Fruit fly (Drosophila melanogaster) whole organism, embryonic: Measurements from ENCODE around the gene simj.
A peak's percentile ranks its signal among the peaks of the same experiment; 100 is the strongest.

Experiments used
- ATbp ChIP-seq: fragments of 200-800 bp; sonication (Bioruptor generic); optimal IDR thresholded peaks from 2 replicates; lab custom pipeline; 2017; ENCODE audit warnings: missing biosample characterization, mild to moderate bottlenecking, missing genetic modification characterization, missing genetic modification reagents
- Bdp1 ChIP-seq: fragments of 200-800 bp; sonication (Bioruptor generic); optimal IDR thresholded peaks from 3 replicates; lab custom pipeline; 2016; ENCODE audit warnings: missing biosample characterization, missing genetic modification characterization
- CG10274 ChIP-seq: fragments of 200-800 bp; sonication (Bioruptor generic); optimal IDR thresholded peaks from 3 replicates; lab custom pipeline; 2017; ENCODE audit warnings: missing biosample characterization, mild to moderate bottlenecking, missing genetic modification characterization
- CG10321 ChIP-seq: fragments of 200-800 bp; sonication (Bioruptor generic); IDR thresholded peaks from 2 replicates; pipeline ENCODE4 v1.3.6; 2022; ENCODE audit warnings: missing biosample characterization, missing genetic modification characterization
- CG13775 ChIP-seq: fragments of 200-800 bp; sonication (Bioruptor generic); optimal IDR thresholded peaks from 3 replicates; lab custom pipeline; 2017; ENCODE audit warnings: missing biosample characterization, mild to moderate bottlenecking, missing genetic modification characterization
- CG1603 ChIP-seq: fragments of 200-800 bp; sonication (Bioruptor generic); optimal IDR thresholded peaks from 2 replicates; lab custom pipeline; 2019; ENCODE audit warnings: missing biosample characterization, mild to moderate bottlenecking, missing genetic modification characterization, moderate library complexity
- CG18599 ChIP-seq: fragments of 200-800 bp; sonication (Bioruptor generic); optimal IDR thresholded peaks from 3 replicates; lab custom pipeline; 2017; ENCODE audit warnings: missing biosample characterization, missing genetic modification characterization, mild to moderate bottlenecking, moderate library complexity, missing genetic modification reagents
- CG18619 ChIP-seq: fragments of 200-800 bp; sonication (Bioruptor generic); optimal IDR thresholded peaks from 3 replicates; lab custom pipeline; 2017; ENCODE audit warnings: missing biosample characterization, mild to moderate bottlenecking, missing genetic modification characterization
- CG30431 ChIP-seq: fragments of 200-800 bp; sonication (Bioruptor generic); optimal IDR thresholded peaks from 2 replicates; lab custom pipeline; 2017; ENCODE audit warnings: missing biosample characterization, missing genetic modification characterization
- CG31224 ChIP-seq: fragments of 200-800 bp; sonication (Bioruptor generic); IDR thresholded peaks from 2 replicates; pipeline ENCODE4 v1.3.6; 2022; ENCODE audit warnings: missing biosample characterization, missing genetic modification characterization
- CG31441 ChIP-seq: fragments of 200-800 bp; sonication (Bioruptor generic); IDR thresholded peaks from 2 replicates; pipeline ENCODE4 v1.3.6; 2022; ENCODE audit warnings: missing biosample characterization, missing genetic modification characterization
- CG4854 ChIP-seq: fragments of 200-800 bp; sonication (Bioruptor generic); optimal IDR thresholded peaks from 2 replicates; lab custom pipeline; 2016; ENCODE audit warnings: missing biosample characterization, missing genetic modification characterization, inconsistent platforms
- CG7372 ChIP-seq: fragments of 200-800 bp; sonication (Bioruptor generic); IDR thresholded peaks from 2 replicates; pipeline ENCODE4 v1.3.6; 2022; ENCODE audit warnings: missing biosample characterization, missing genetic modification characterization
- CG9817 ChIP-seq: fragments of 200-800 bp; sonication (Bioruptor generic); optimal IDR thresholded peaks from 2 replicates; lab custom pipeline; 2018; ENCODE audit warnings: missing biosample characterization, mild to moderate bottlenecking, missing genetic modification characterization, moderate library complexity
- CG9932 ChIP-seq: fragments of 200-800 bp; sonication (Bioruptor generic); IDR thresholded peaks from 2 replicates; pipeline ENCODE4 v1.3.6; 2022; ENCODE audit warnings: missing biosample characterization, missing genetic modification characterization
- D ChIP-seq, 2 experiments: fragments of 200-800 bp in 1 of 2; fragments of >200 bp in 1 of 2; sonication (Bioruptor generic) in 1 of 2; optimal IDR thresholded peaks; 2 replicates in 1 of 2; 3 replicates in 1 of 2; lab custom pipeline; 2017; ENCODE audit warnings: mild to moderate bottlenecking in 1 of 2, missing biosample characterization in 1 of 2, missing genetic modification characterization in 1 of 2, missing genetic modification reagents in 1 of 2
- Dfd ChIP-seq, 2 experiments: fragments of >200 bp; optimal IDR thresholded peaks; 2 replicates each; lab custom pipeline; 2017; ENCODE audit warnings: missing biosample characterization in 2 of 2, missing genetic modification characterization in 2 of 2
- E2f1 ChIP-seq: fragments of 200-800 bp; sonication (Bioruptor generic); IDR thresholded peaks from 2 replicates; pipeline ENCODE4 v1.3.6; 2022; ENCODE audit warnings: missing biosample characterization, missing genetic modification characterization
- HmgZ ChIP-seq: fragments of 200-800 bp; sonication (Bioruptor generic); optimal IDR thresholded peaks from 2 replicates; lab custom pipeline; 2018; ENCODE audit warnings: missing biosample characterization, mild to moderate bottlenecking, missing genetic modification characterization
- Neu2 ChIP-seq: fragments of 200-800 bp; sonication (Bioruptor generic); optimal IDR thresholded peaks from 3 replicates; lab custom pipeline; 2016; ENCODE audit warnings: missing biosample characterization, missing genetic modification characterization, borderline replicate concordance
- Nf-YC ChIP-seq: fragments of 200-800 bp; optimal IDR thresholded peaks from 3 replicates; lab custom pipeline; 2019; ENCODE audit warnings: missing biosample characterization, mild to moderate bottlenecking, missing genetic modification characterization, moderate library complexity
- Spps ChIP-seq: fragments of 200-800 bp; sonication (Bioruptor generic); optimal IDR thresholded peaks from 2 replicates; lab custom pipeline; 2018; ENCODE audit warnings: missing biosample characterization, mild to moderate bottlenecking, missing genetic modification characterization
- Sry-δ ChIP-seq: fragments of 200-800 bp; sonication (Bioruptor generic); optimal IDR thresholded peaks from 2 replicates; lab custom pipeline; 2016; ENCODE audit warnings: missing biosample characterization, missing genetic modification characterization
- Ssrp ChIP-seq: fragments of 200-800 bp; sonication (Bioruptor generic); optimal IDR thresholded peaks from 2 replicates; lab custom pipeline; 2018; ENCODE audit warnings: missing biosample characterization, mild to moderate bottlenecking, missing genetic modification characterization, moderate library complexity
- Xbp1 ChIP-seq: fragments of 200-800 bp; sonication (Bioruptor generic); optimal IDR thresholded peaks from 3 replicates; lab custom pipeline; 2016; ENCODE audit warnings: missing biosample characterization, mild to moderate bottlenecking, missing genetic modification characterization
- Xrp1 ChIP-seq: fragments of 200-800 bp; sonication (Bioruptor generic); IDR thresholded peaks from 2 replicates; pipeline ENCODE4 v1.3.6; 2022; ENCODE audit warnings: missing biosample characterization, missing genetic modification characterization
- amos ChIP-seq: fragments of 200-800 bp; sonication (Bioruptor generic); IDR thresholded peaks from 2 replicates; pipeline ENCODE4 v1.3.6; 2022; ENCODE audit warnings: missing biosample characterization, missing genetic modification characterization; ENCODE audit not compliant: partially characterized antibody
- ato ChIP-seq: fragments of 200-800 bp; sonication (Bioruptor generic); IDR thresholded peaks from 2 replicates; pipeline ENCODE4 v1.3.6; 2022; ENCODE audit warnings: missing biosample characterization, missing genetic modification characterization; ENCODE audit not compliant: partially characterized antibody
- bbx ChIP-seq: fragments of 200-800 bp; sonication (Bioruptor generic); IDR thresholded peaks from 2 replicates; pipeline ENCODE4 v1.3.6; 2022; ENCODE audit warnings: missing biosample characterization, missing genetic modification characterization; ENCODE audit not compliant: partially characterized antibody
- chif ChIP-seq, 2 experiments: fragments of 200-800 bp; sonication (Bioruptor generic); optimal IDR thresholded peaks; 3 replicates each; lab custom pipeline; 2016; ENCODE audit warnings: missing biosample characterization in 2 of 2, missing genetic modification characterization in 2 of 2
- ci ChIP-seq: fragments of 200-800 bp; sonication (Bioruptor generic); IDR thresholded peaks from 3 replicates; pipeline ENCODE4 v1.3.6; 2022; ENCODE audit warnings: missing biosample characterization, missing genetic modification characterization
- crc ChIP-seq: fragments of 200-800 bp; sonication (Bioruptor generic); optimal IDR thresholded peaks from 2 replicates; lab custom pipeline; 2016; ENCODE audit warnings: missing biosample characterization, missing genetic modification characterization
- dmrt11E ChIP-seq: fragments of 200-800 bp; sonication (Bioruptor generic); optimal IDR thresholded peaks from 3 replicates; lab custom pipeline; 2018; ENCODE audit warnings: missing biosample characterization, mild to moderate bottlenecking, missing genetic modification characterization, moderate library complexity
- dpn ChIP-seq, 2 experiments: fragments of 200-800 bp; sonication (Bioruptor generic); optimal IDR thresholded peaks; 3 replicates each; lab custom pipeline; 2016; ENCODE audit warnings: missing biosample characterization in 2 of 2, missing genetic modification characterization in 2 of 2
- fd96Cb ChIP-seq: fragments of 200-800 bp; sonication (Bioruptor generic); optimal IDR thresholded peaks from 2 replicates; lab custom pipeline; 2018; ENCODE audit warnings: missing biosample characterization, mild to moderate bottlenecking, missing genetic modification characterization, moderate library complexity
- gsb ChIP-seq: fragments of 200-800 bp; sonication (Bioruptor generic); IDR thresholded peaks from 2 replicates; pipeline ENCODE4 v1.3.6; 2022; ENCODE audit warnings: missing biosample characterization, missing genetic modification characterization
- jing ChIP-seq: fragments of 200-800 bp; sonication (Bioruptor generic); optimal IDR thresholded peaks from 2 replicates; lab custom pipeline; 2018; ENCODE audit warnings: missing biosample characterization, mild to moderate bottlenecking, missing genetic modification characterization
- lov ChIP-seq, 2 experiments: fragments of 200-800 bp in 1 of 2; fragments of >200 bp in 1 of 2; sonication (Bioruptor generic) in 1 of 2; IDR thresholded peaks in 1 of 2; optimal IDR thresholded peaks in 1 of 2; 2 replicates in 1 of 2; 3 replicates in 1 of 2; pipeline versions ENCODE4 v1.3.6 to Lab custom; 2017 to 2022; ENCODE audit warnings: missing biosample characterization in 1 of 2, missing genetic modification characterization in 1 of 2
- mam ChIP-seq: fragments of 200-800 bp; sonication (Bioruptor generic); optimal IDR thresholded peaks from 3 replicates; lab custom pipeline; 2016; ENCODE audit warnings: missing biosample characterization, missing genetic modification characterization
- nau ChIP-seq: fragments of 200-800 bp; sonication (Bioruptor generic); optimal IDR thresholded peaks from 3 replicates; lab custom pipeline; 2017; ENCODE audit warnings: missing biosample characterization, mild to moderate bottlenecking, missing genetic modification characterization, missing genetic modification reagents
- nom ChIP-seq: fragments of 200-800 bp; sonication (Bioruptor generic); optimal IDR thresholded peaks from 2 replicates; lab custom pipeline; 2017; ENCODE audit warnings: missing biosample characterization, missing genetic modification characterization, mild to moderate bottlenecking, moderate library complexity, missing genetic modification reagents
- org-1 ChIP-seq: fragments of 200-800 bp; sonication (Bioruptor generic); optimal IDR thresholded peaks from 2 replicates; lab custom pipeline; 2017; ENCODE audit warnings: missing biosample characterization, missing genetic modification characterization
- sd ChIP-seq: fragments of 200-800 bp; sonication (Bioruptor generic); optimal IDR thresholded peaks from 3 replicates; lab custom pipeline; 2018; ENCODE audit warnings: missing biosample characterization, mild to moderate bottlenecking, missing genetic modification characterization, moderate library complexity
- tll ChIP-seq, 2 experiments: fragments of 200-800 bp in 1 of 2; fragments of >200 bp in 1 of 2; sonication (Bioruptor generic) in 1 of 2; optimal IDR thresholded peaks; 2 replicates each; lab custom pipeline; 2017 to 2019; ENCODE audit warnings: missing biosample characterization in 2 of 2, missing genetic modification characterization in 2 of 2, mild to moderate bottlenecking in 1 of 2, moderate library complexity in 1 of 2
- trem ChIP-seq: fragments of 200-800 bp; optimal IDR thresholded peaks from 3 replicates; lab custom pipeline; 2019; ENCODE audit warnings: missing biosample characterization, mild to moderate bottlenecking, missing genetic modification characterization, moderate library complexity
- twi ChIP-seq: fragments of 200-800 bp; optimal IDR thresholded peaks from 2 replicates; lab custom pipeline; 2019; ENCODE audit warnings: missing biosample characterization, mild to moderate bottlenecking, missing genetic modification characterization, moderate library complexity
- tx ChIP-seq: fragments of 200-800 bp; sonication (Bioruptor generic); optimal IDR thresholded peaks from 2 replicates; lab custom pipeline; 2016; ENCODE audit warnings: missing biosample characterization, missing genetic modification characterization
- unpg ChIP-seq: fragments of 200-800 bp; sonication (Bioruptor generic); optimal IDR thresholded peaks from 3 replicates; lab custom pipeline; 2018; ENCODE audit warnings: missing biosample characterization, mild to moderate bottlenecking, missing genetic modification characterization, moderate library complexity
- zf30C ChIP-seq: fragments of 200-800 bp; sonication (Bioruptor generic); optimal IDR thresholded peaks from 3 replicates; lab custom pipeline; 2018; ENCODE audit warnings: missing biosample characterization, mild to moderate bottlenecking, missing genetic modification characterization

The simj gene

dm6 chr3L:10648431-10648830 is 16.1 kb upstream of the simj start:
- TF ChIP-seq Bdp1 (no peak), mam (GFP tag; lab: Kevin White, UChicago) (no peak), Spps (tag; lab: Kevin White, UChicago) (no peak), Xrp1 (GFP tag; lab: Robert Waterston, UW) (peak; percentile 5; the same call in 1 of the 2 replicates), Neu2 (no peak), amos (GFP tag; lab: Robert Waterston, UW) (no peak), fd96Cb (tag; lab: Kevin White, UChicago) (no peak), nom (no peak), crc (GFP tag; lab: Kevin White, UChicago) (no peak), gsb (GFP tag; lab: Robert Waterston, UW) (no peak), CG10321 (GFP tag; lab: Robert Waterston, UW) (no peak), ATbp (GFP tag; lab: Kevin White, UChicago) (no peak), chif (GFP tag; optimal IDR thresholded peaks at IDR 0.05; lab: Kevin White, UChicago) (peak in 1 of 2 experiments; percentile 9), bbx (GFP tag; lab: Robert Waterston, UW) (no peak), Sry-δ (GFP tag; lab: Kevin White, UChicago) (no peak), CG9817 (no peak), D (optimal IDR thresholded peaks at IDR 0.05; lab: Kevin White, UChicago) (no peak), D (GFP tag; optimal IDR thresholded peaks at IDR 0.05; lab: Kevin White, UChicago) (no peak), unpg (GFP tag; lab: Kevin White, UChicago) (peak; percentile 17), CG31224 (GFP tag; lab: Robert Waterston, UW) (no peak), ci (0 out of 3 replicates have a peak, but pooled peaks have one; percentile 52), CG13775 (GFP tag; lab: Kevin White, UChicago) (no peak), ato (no peak), nau (GFP tag; lab: Kevin White, UChicago) (no peak), Xbp1 (peak; percentile 6), trem (tag; lab: Kevin White, UChicago) (no peak), Ssrp (tag; lab: Kevin White, UChicago) (peak; percentile 9), CG18619 (GFP tag; lab: Kevin White, UChicago) (no peak), twi (tag; lab: Kevin White, UChicago) (peak; percentile 32), zf30C (no peak), CG1603 (tag; lab: Kevin White, UChicago) (peak; percentile 13), Dfd (GFP tag; optimal IDR thresholded peaks at IDR 0.05; lab: Kevin White, UChicago) (no peak), CG7372 (GFP tag; lab: Robert Waterston, UW) (no peak), CG10274 (GFP tag; lab: Kevin White, UChicago) (no peak), CG4854 (no peak), dmrt11E (peak; percentile 31), CG30431 (GFP tag; lab: Kevin White, UChicago) (no peak), org-1 (GFP tag; lab: Kevin White, UChicago) (no peak), CG18599 (no peak), lov (optimal IDR thresholded peaks at IDR 0.05; lab: Kevin White, UChicago) (no peak), lov (GFP tag; IDR thresholded peaks at IDR 0.05; lab: Robert Waterston, UW) (no peak), tx (no peak), HmgZ (no peak), tll (GFP tag; optimal IDR thresholded peaks at IDR 0.05; lab: Kevin White, UChicago) (no peak), jing (GFP tag; lab: Kevin White, UChicago) (no peak), dpn (GFP tag; optimal IDR thresholded peaks at IDR 0.05; lab: Kevin White, UChicago) (no peak), Nf-YC (tag; lab: Kevin White, UChicago) (no peak), sd (tag; lab: Kevin White, UChicago) (no peak), CG9932 (GFP tag; lab: Robert Waterston, UW) (no peak), CG31441 (GFP tag; lab: Robert Waterston, UW) (0 out of 2 replicates have a peak, but pooled peaks have one; percentile 20), E2f1 (no peak)
